1 fruit fly cellular context compared by ENCODE assay signal in genomic region chr3R:25262322-25262761, dm6.
TF ChIP-seq lines count a peak whose summit lies in the region.

Gene Kdsr, minus strand, starts transcription at chr3R:25262498.
Gene CG11858, plus strand, starts transcription at chr3R:25262741.

TF ChIP-seq in whole organism, embryonic, 481 proteins besides CTCF, POLR2A, EP300 and RAD21 (continued from another document):
- TF ChIP-seq Bdp1 (GFP tag; optimal IDR thresholded peaks at IDR 0.05; lab: Kevin White, UChicago) = peak; percentile 27
- TF ChIP-seq repo (GFP tag; optimal IDR thresholded peaks at IDR 0.05; lab: Kevin White, UChicago) = no peak
- no peak for TF ChIP-seq fd102C (GFP tag; optimal IDR thresholded peaks at IDR 0.05; lab: Kevin White, UChicago)
- TF ChIP-seq CG3838 (GFP tag; optimal IDR thresholded peaks at IDR 0.05; lab: Kevin White, UChicago) = peak; percentile 42
- TF ChIP-seq HLHmδ (GFP tag; optimal IDR thresholded peaks at IDR 0.05; lab: Kevin White, UChicago) = peak; percentile 8
- peak; percentile 3 for TF ChIP-seq pb (GFP tag; optimal IDR thresholded peaks at IDR 0.05; lab: Kevin White, UChicago)
- no peak for TF ChIP-seq CG11695 (GFP tag; IDR thresholded peaks at IDR 0.05; lab: Robert Waterston, UW)
- peak; percentile 46; the same call in 1 of the 2 replicates for TF ChIP-seq wor (GFP tag; IDR thresholded peaks at IDR 0.05; lab: Robert Waterston, UW)
- peak; percentile 75 for TF ChIP-seq nmo (GFP tag; optimal IDR thresholded peaks at IDR 0.05; lab: Kevin White, UChicago)
- TF ChIP-seq CG3995 (GFP tag; optimal IDR thresholded peaks at IDR 0.05; lab: Kevin White, UChicago) = peak; percentile 4
- TF ChIP-seq CG4328 (GFP tag; optimal IDR thresholded peaks at IDR 0.05; lab: Kevin White, UChicago) = no peak
- TF ChIP-seq Six4 (GFP tag; optimal IDR thresholded peaks at IDR 0.05; lab: Kevin White, UChicago) = no peak
- TF ChIP-seq dysf (GFP tag; IDR thresholded peaks at IDR 0.05; lab: Robert Waterston, UW) = peak; percentile 70
- TF ChIP-seq CG15073 (GFP tag; optimal IDR thresholded peaks at IDR 0.05; lab: Kevin White, UChicago) = no peak
- TF ChIP-seq CG6765 (GFP tag; optimal IDR thresholded peaks at IDR 0.05; lab: Kevin White, UChicago) = no peak
- TF ChIP-seq ems (GFP tag; optimal IDR thresholded peaks at IDR 0.05; lab: Kevin White, UChicago) = peak; percentile 19
- TF ChIP-seq Dbx (GFP tag; IDR thresholded peaks at IDR 0.05; lab: Robert Waterston, UW) = peak; percentile 61; the same call in 1 of the 3 replicates
- TF ChIP-seq Nf-YC (tag; optimal IDR thresholded peaks at IDR 0.05; lab: Kevin White, UChicago) = peak; percentile 60
- TF ChIP-seq CG2116 (GFP tag; optimal IDR thresholded peaks at IDR 0.05; lab: Kevin White, UChicago) = peak; percentile 63
- TF ChIP-seq CG10543 (GFP tag; optimal IDR thresholded peaks at IDR 0.05; lab: Kevin White, UChicago) = peak; percentile 59
- TF ChIP-seq D (optimal IDR thresholded peaks at IDR 0.05; lab: Kevin White, UChicago) = no peak
- TF ChIP-seq D (GFP tag; optimal IDR thresholded peaks at IDR 0.05; lab: Kevin White, UChicago) = no peak
- TF ChIP-seq gem (tag; optimal IDR thresholded peaks at IDR 0.05; lab: Kevin White, UChicago) = no peak
- TF ChIP-seq vnd (GFP tag; IDR thresholded peaks at IDR 0.05; lab: Robert Waterston, UW; ENCODE audit: partially characterized antibody) = 0 out of 3 replicates have a peak, but pooled peaks have one; percentile 23
- TF ChIP-seq HLH3B (GFP tag; IDR thresholded peaks at IDR 0.05; lab: Robert Waterston, UW) = peak; percentile 21; the same call in 1 of the 2 replicates
- peak; percentile 50; the same call in 1 of the 2 replicates for TF ChIP-seq CG14667 (GFP tag; IDR thresholded peaks at IDR 0.05; lab: Robert Waterston, UW)
- TF ChIP-seq H2.0 (GFP tag; IDR thresholded peaks at IDR 0.05; lab: Robert Waterston, UW) = peak; percentile 60; the same call in 1 of the 2 replicates
- TF ChIP-seq row (GFP tag; IDR thresholded peaks at IDR 0.05; lab: Robert Waterston, UW) = peak; percentile 94
- no peak for TF ChIP-seq slp2 (GFP tag; optimal IDR thresholded peaks at IDR 0.05; lab: Kevin White, UChicago)
- TF ChIP-seq grau (tag; optimal IDR thresholded peaks at IDR 0.05; lab: Kevin White, UChicago) = peak; percentile 73
- TF ChIP-seq Dip3 (GFP tag; optimal IDR thresholded peaks at IDR 0.05; lab: Kevin White, UChicago) = peak; percentile 50
- TF ChIP-seq pros (GFP tag; optimal IDR thresholded peaks at IDR 0.05; lab: Kevin White, UChicago) = no peak
- no peak for TF ChIP-seq Atf-2 (GFP tag; optimal IDR thresholded peaks at IDR 0.05; lab: Kevin White, UChicago)
- no peak for TF ChIP-seq D19B (GFP tag; optimal IDR thresholded peaks at IDR 0.05; lab: Kevin White, UChicago)
